Fruit fly (Drosophila melanogaster) whole organism: ENCODE measurements around the gene CG6654.

ENCODE experiments used
- CG8478 ChIP-seq: fragments of >200 bp; optimal IDR thresholded peaks from 2 replicates; lab custom pipeline; 2018; ENCODE audit warnings: inconsistent platforms
- Dll ChIP-seq: fragments of >200 bp; optimal IDR thresholded peaks from 2 replicates; lab custom pipeline; 2017
- EcR ChIP-seq, 2 experiments: fragments of >200 bp; optimal IDR thresholded peaks; 2 replicates each; lab custom pipeline; 2017; ENCODE audit warnings: missing biosample characterization in 2 of 2, missing genetic modification characterization in 2 of 2, missing genetic modification reagents in 2 of 2
- pan ChIP-seq: fragments of >200 bp; optimal IDR thresholded peaks from 2 replicates; lab custom pipeline; 2017
- psq ChIP-seq: fragments of >200 bp; optimal IDR thresholded peaks from 2 replicates; lab custom pipeline; 2017
- usp ChIP-seq: fragments of >200 bp; optimal IDR thresholded peaks from 2 replicates; lab custom pipeline; 2017; ENCODE audit warnings: missing biosample characterization, missing genetic modification characterization, mixed read lengths

The CG6654 gene

dm6 chr3R:15177230-15177629 lies 36.2 kb downstream of the CG6654 start:
- TF ChIP-seq usp (GFP tag; lab: Kevin White, UChicago) = no peak
- TF ChIP-seq pan (lab: Kevin White, UChicago) = no peak
- no peak for TF ChIP-seq Dll (lab: Kevin White, UChicago)
- TF ChIP-seq EcR (GFP tag; optimal IDR thresholded peaks at IDR 0.05; lab: Kevin White, UChicago) = no peak
- no peak for TF ChIP-seq CG8478 (lab: Kevin White, UChicago)
- no peak for TF ChIP-seq psq
